Worm (Caenorhabditis elegans) whole organism, L2 larva: ENCODE results near the gene snr-5.

Experiments
- C34F6.9 ChIP-seq: fragments of 150-350 bp; optimal IDR thresholded peaks from 2 replicates; lab custom pipeline; 2014; ENCODE audit warnings: missing biosample characterization, missing genetic modification characterization
- F13H6.1 ChIP-seq: sonication (generic microtip); optimal IDR thresholded peaks from 2 replicates; lab custom pipeline; 2016; ENCODE audit warnings: missing genetic modification characterization, missing compliant biosample characterization
- R02D3.7 ChIP-seq: fragments of 150-350 bp; optimal IDR thresholded peaks from 2 replicates; lab custom pipeline; 2014; ENCODE audit warnings: missing biosample characterization, missing genetic modification characterization
- Y55F3AM.14 ChIP-seq: fragments of 200-800 bp; sonication (Bioruptor generic); optimal IDR thresholded peaks from 2 replicates; lab custom pipeline; 2018; ENCODE audit warnings: mild to moderate bottlenecking, missing genetic modification characterization, missing compliant biosample characterization
- ZK546.5 ChIP-seq: sonication (generic microtip); optimal IDR thresholded peaks from 2 replicates; lab custom pipeline; 2017; ENCODE audit warnings: missing biosample characterization, missing genetic modification characterization
- alr-1 ChIP-seq: fragments of 150-350 bp; optimal IDR thresholded peaks from 2 replicates; lab custom pipeline; 2014; ENCODE audit warnings: missing biosample characterization, missing genetic modification characterization
- aly-2 ChIP-seq: fragments of 150-350 bp; optimal IDR thresholded peaks from 2 replicates; lab custom pipeline; 2014; ENCODE audit warnings: missing biosample characterization, missing genetic modification characterization
- blmp-1 ChIP-seq: sonication (generic microtip); optimal IDR thresholded peaks from 2 replicates; lab custom pipeline; 2017; ENCODE audit warnings: missing genetic modification characterization, mild to moderate bottlenecking, missing compliant biosample characterization, antibody characterized with exemption, moderate library complexity; ENCODE audit not compliant: insufficient read depth
- ceh-16 ChIP-seq: fragments of 150-350 bp; optimal IDR thresholded peaks from 2 replicates; lab custom pipeline; 2014; ENCODE audit warnings: missing biosample characterization, missing genetic modification characterization
- ceh-82 ChIP-seq: fragments of 150-350 bp; optimal IDR thresholded peaks from 2 replicates; lab custom pipeline; 2014; ENCODE audit warnings: missing biosample characterization, missing genetic modification characterization
- crh-2 ChIP-seq: sonication (generic microtip); optimal IDR thresholded peaks from 2 replicates; lab custom pipeline; 2017; ENCODE audit warnings: missing biosample characterization, missing genetic modification characterization
- dmd-4 ChIP-seq: sonication (generic microtip); optimal IDR thresholded peaks from 2 replicates; lab custom pipeline; 2017; ENCODE audit warnings: missing biosample characterization, missing genetic modification characterization
- egl-27 ChIP-seq: sonication (generic microtip); optimal IDR thresholded peaks from 3 replicates; lab custom pipeline; 2017; ENCODE audit warnings: missing biosample characterization, missing genetic modification reagents, missing genetic modification characterization
- elt-1 ChIP-seq: fragments of 150-350 bp; optimal IDR thresholded peaks from 2 replicates; lab custom pipeline; 2014; ENCODE audit warnings: missing biosample characterization, missing genetic modification characterization
- fos-1 ChIP-seq: fragments of 150-350 bp; optimal IDR thresholded peaks from 2 replicates; lab custom pipeline; 2014; ENCODE audit warnings: missing biosample characterization, missing genetic modification characterization
- gmeb-1 ChIP-seq: fragments of 150-350 bp; optimal IDR thresholded peaks from 2 replicates; lab custom pipeline; 2014; ENCODE audit warnings: missing biosample characterization, missing genetic modification characterization
- lin-11 ChIP-seq: fragments of 150-350 bp; sonication (generic microtip); optimal IDR thresholded peaks from 2 replicates; lab custom pipeline; 2014; ENCODE audit warnings: missing biosample characterization, missing genetic modification characterization, inconsistent platforms, mixed read lengths
- lin-13 ChIP-seq: fragments of 150-350 bp; optimal IDR thresholded peaks from 2 replicates; lab custom pipeline; 2014; ENCODE audit warnings: missing biosample characterization, missing genetic modification reagents, missing genetic modification characterization
- lin-39 ChIP-seq: fragments of 150-350 bp; optimal IDR thresholded peaks from 2 replicates; lab custom pipeline; 2014; ENCODE audit warnings: missing biosample characterization, missing genetic modification reagents, missing genetic modification characterization
- lsy-2 ChIP-seq, 2 experiments: fragments of 150-350 bp in 1 of 2; sonication (generic microtip) in 1 of 2; optimal IDR thresholded peaks; 2 replicates each; lab custom pipeline; 2014 to 2017; ENCODE audit warnings: missing biosample characterization in 2 of 2, missing genetic modification characterization in 2 of 2
- mab-5 ChIP-seq: fragments of 150-350 bp; optimal IDR thresholded peaks from 2 replicates; lab custom pipeline; 2014; ENCODE audit warnings: missing biosample characterization, missing genetic modification characterization
- mdl-1 ChIP-seq, 2 experiments: fragments of 150-350 bp in 1 of 2; sonication (generic microtip) in 1 of 2; optimal IDR thresholded peaks; 2 replicates each; lab custom pipeline; 2017; ENCODE audit warnings: missing biosample characterization in 2 of 2, missing genetic modification characterization in 2 of 2
- nhr-10 ChIP-seq: sonication (generic microtip); optimal IDR thresholded peaks from 2 replicates; lab custom pipeline; 2017; ENCODE audit warnings: missing biosample characterization, missing genetic modification characterization
- nhr-11 ChIP-seq: fragments of 150-350 bp; optimal IDR thresholded peaks from 2 replicates; lab custom pipeline; 2014; ENCODE audit warnings: missing biosample characterization, missing genetic modification characterization
- nhr-129 ChIP-seq: fragments of 150-350 bp; optimal IDR thresholded peaks from 2 replicates; lab custom pipeline; 2014; ENCODE audit warnings: missing biosample characterization, missing genetic modification characterization
- nhr-21 ChIP-seq: fragments of 150-350 bp; optimal IDR thresholded peaks from 2 replicates; lab custom pipeline; 2014; ENCODE audit warnings: missing biosample characterization, missing genetic modification characterization
- nhr-237 ChIP-seq: fragments of 150-350 bp; optimal IDR thresholded peaks from 2 replicates; lab custom pipeline; 2014; ENCODE audit warnings: missing biosample characterization, missing genetic modification characterization
- nhr-25 ChIP-seq: fragments of 150-350 bp; sonication (generic microtip); optimal IDR thresholded peaks from 3 replicates; lab custom pipeline; 2014; ENCODE audit warnings: missing biosample characterization, missing genetic modification characterization
- nhr-6 ChIP-seq: fragments of 150-350 bp; optimal IDR thresholded peaks from 2 replicates; lab custom pipeline; 2014; ENCODE audit warnings: missing biosample characterization, missing genetic modification characterization
- nhr-77 ChIP-seq: fragments of 150-350 bp; optimal IDR thresholded peaks from 2 replicates; lab custom pipeline; 2014; ENCODE audit warnings: missing biosample characterization, missing genetic modification characterization
- peb-1 ChIP-seq: fragments of 150-350 bp; optimal IDR thresholded peaks from 2 replicates; lab custom pipeline; 2014; ENCODE audit warnings: missing biosample characterization, missing genetic modification characterization
- sem-4 ChIP-seq: fragments of 150-350 bp; optimal IDR thresholded peaks from 2 replicates; lab custom pipeline; 2014; ENCODE audit warnings: missing biosample characterization, missing genetic modification reagents, missing genetic modification characterization
- skn-1 ChIP-seq: sonication (generic microtip); optimal IDR thresholded peaks from 2 replicates; lab custom pipeline; 2017; ENCODE audit warnings: missing biosample characterization, missing genetic modification characterization
- sma-3 ChIP-seq: sonication (generic microtip); optimal IDR thresholded peaks from 2 replicates; lab custom pipeline; 2016; ENCODE audit warnings: missing genetic modification reagents, missing genetic modification characterization, missing compliant biosample characterization
- sma-9 ChIP-seq, 2 experiments: fragments of 150-350 bp in 1 of 2; sonication (generic microtip) in 1 of 2; optimal IDR thresholded peaks; 2 replicates each; lab custom pipeline; 2014 to 2016; ENCODE audit warnings: missing genetic modification characterization in 2 of 2, mild to moderate bottlenecking in 1 of 2, missing biosample characterization in 1 of 2, missing compliant biosample characterization in 1 of 2, missing genetic modification reagents in 1 of 2, moderate library complexity in 1 of 2
- snpc-4 ChIP-seq: fragments of 150-350 bp; optimal IDR thresholded peaks from 2 replicates; lab custom pipeline; 2014; ENCODE audit warnings: missing biosample characterization, missing genetic modification characterization
- unc-39 ChIP-seq: fragments of 150-350 bp; optimal IDR thresholded peaks from 2 replicates; lab custom pipeline; 2014; ENCODE audit warnings: missing biosample characterization, missing genetic modification characterization
- unc-55 ChIP-seq: fragments of 150-350 bp; sonication (generic microtip); optimal IDR thresholded peaks from 3 replicates; lab custom pipeline; 2014; ENCODE audit warnings: missing biosample characterization, missing genetic modification reagents, missing genetic modification characterization
- unc-62 ChIP-seq: fragments of 150-350 bp; optimal IDR thresholded peaks from 2 replicates; lab custom pipeline; 2014; ENCODE audit warnings: missing biosample characterization, missing genetic modification reagents, missing genetic modification characterization
- zag-1 ChIP-seq: fragments of 150-350 bp; optimal IDR thresholded peaks from 2 replicates; lab custom pipeline; 2014; ENCODE audit warnings: missing biosample characterization, missing genetic modification characterization
- ztf-1 ChIP-seq: fragments of 200-800 bp; sonication (Bioruptor generic); conservative IDR thresholded peaks from 2 replicates; pipeline ENCODE4 v1.3.6; 2022; ENCODE audit warnings: missing genetic modification characterization, missing compliant biosample characterization
- ztf-11 ChIP-seq: sonication (generic microtip); optimal IDR thresholded peaks from 2 replicates; lab custom pipeline; 2017; ENCODE audit warnings: missing biosample characterization, missing genetic modification characterization
- ztf-4 ChIP-seq: fragments of 150-350 bp; optimal IDR thresholded peaks from 2 replicates; lab custom pipeline; 2014; ENCODE audit warnings: missing biosample characterization, missing genetic modification characterization

snr-5 gene

ce11 chrIII:7882900-7883299 is 21.0 kb downstream of the snr-5 start, which contains the start of gene ZK688.9:
TSS of gene ZK688.9 (minus strand) at chrIII:7883000.
- no peak for TF ChIP-seq lsy-2 (tag; optimal IDR thresholded peaks at IDR 0.05; lab: Kevin White, UChicago)
- no peak for TF ChIP-seq F13H6.1 (tag; lab: Kevin White, UChicago)
- TF ChIP-seq C34F6.9 (tag; lab: Kevin White, UChicago): no peak
- no peak for TF ChIP-seq nhr-11 (tag; lab: Kevin White, UChicago)
- TF ChIP-seq nhr-77: no peak
- no peak for TF ChIP-seq nhr-25 (tag; lab: Kevin White, UChicago)
- TF ChIP-seq ztf-1 (GFP tag; lab: Robert Waterston, UW): no peak
- TF ChIP-seq elt-1 (tag; lab: Kevin White, UChicago): no peak
- no peak for TF ChIP-seq sma-9 (GFP tag; optimal IDR thresholded peaks at IDR 0.05; lab: Kevin White, UChicago)
- TF ChIP-seq sma-9 (tag; optimal IDR thresholded peaks at IDR 0.05; lab: Kevin White, UChicago): no peak
- no peak for TF ChIP-seq lin-13 (GFP tag; lab: Kevin White, UChicago)
- no peak for TF ChIP-seq unc-62
- TF ChIP-seq R02D3.7 (tag; lab: Kevin White, UChicago): no peak
- TF ChIP-seq Y55F3AM.14 (GFP tag; lab: Kevin White, UChicago): no peak
- no peak for TF ChIP-seq sem-4
- no peak for TF ChIP-seq sma-3 (GFP tag; lab: Kevin White, UChicago)
- TF ChIP-seq egl-27 (tag; lab: Kevin White, UChicago): no peak

ce11 chrIII:7884863-7885262 is 23.0 kb downstream of the snr-5 start, which contains the start of gene ZK688.11:
TSS of gene ZK688.11 (minus strand) at chrIII:7884963.
- TF ChIP-seq nhr-129: no peak
- no peak for TF ChIP-seq ztf-4 (tag; lab: Kevin White, UChicago)
- TF ChIP-seq mab-5 (tag; lab: Kevin White, UChicago): no peak
- no peak for TF ChIP-seq aly-2 (tag; lab: Kevin White, UChicago)
- TF ChIP-seq skn-1 (tag; lab: Kevin White, UChicago): no peak

ce11 chrIII:7889036-7889435 is 27.2 kb downstream of the snr-5 start:
- no peak for TF ChIP-seq nhr-10 (tag; lab: Kevin White, UChicago)
- no peak for TF ChIP-seq mdl-1 (tag; optimal IDR thresholded peaks at IDR 0.05; lab: Kevin White, UChicago)
- TF ChIP-seq nhr-237: no peak
- TF ChIP-seq ztf-11 (tag; lab: Kevin White, UChicago): no peak
- no peak for TF ChIP-seq gmeb-1 (tag; lab: Kevin White, UChicago)
- TF ChIP-seq Y55F3AM.14 (GFP tag; lab: Kevin White, UChicago): no peak
- TF ChIP-seq peb-1 (tag; lab: Kevin White, UChicago): no peak

- TF ChIP-seq unc-55 (GFP tag; lab: Kevin White, UChicago) (peak; percentile 78), ztf-4 (tag; lab: Kevin White, UChicago) (peak; percentile 18), sma-9 (GFP tag; optimal IDR thresholded peaks at IDR 0.05; lab: Kevin White, UChicago) (peak; percentile 84), sma-9 (tag; optimal IDR thresholded peaks at IDR 0.05; lab: Kevin White, UChicago) (no peak), ceh-82 (tag; lab: Kevin White, UChicago) (no peak), crh-2 (tag; lab: Kevin White, UChicago) (peak; percentile 85), skn-1 (tag; lab: Kevin White, UChicago) (no peak), dmd-4 (tag; lab: Kevin White, UChicago) (no peak), gmeb-1 (tag; lab: Kevin White, UChicago) (peak; percentile 65), sma-3 (GFP tag; lab: Kevin White, UChicago) (peak; percentile 70), unc-62 (no peak), lin-13 (GFP tag; lab: Kevin White, UChicago) (peak; percentile 34), aly-2 (tag; lab: Kevin White, UChicago) (no peak), mab-5 (tag; lab: Kevin White, UChicago) (no peak), snpc-4 (tag; lab: Kevin White, UChicago) (peak; percentile 47), zag-1 (peak; percentile 16), elt-1 (tag; lab: Kevin White, UChicago) (no peak), ceh-16 (tag; lab: Kevin White, UChicago) (no peak), nhr-6 (no peak), peb-1 (tag; lab: Kevin White, UChicago) (no peak), fos-1 (tag; lab: Kevin White, UChicago) (peak; percentile 93), alr-1 (no peak), lin-39 (tag; lab: Kevin White, UChicago) (no peak), nhr-237 (no peak), ZK546.5 (tag; lab: Kevin White, UChicago) (no peak), unc-39 (tag; lab: Kevin White, UChicago) (no peak), ztf-1 (GFP tag; lab: Robert Waterston, UW) (no peak), blmp-1 (peak; percentile 87), egl-27 (tag; lab: Kevin White, UChicago) (peak; percentile 37), nhr-21 (tag; lab: Kevin White, UChicago) (peak; percentile 77), nhr-11 (tag; lab: Kevin White, UChicago) (no peak), lin-11 (tag; lab: Kevin White, UChicago) (no peak), sem-4 (peak; percentile 67), Y55F3AM.14 (GFP tag; lab: Kevin White, UChicago) (no peak), mdl-1 (tag; optimal IDR thresholded peaks at IDR 0.05; lab: Kevin White, UChicago) (peak; percentile 52 to 80), nhr-25 (tag; lab: Kevin White, UChicago) (peak; percentile 88)
Observed at ce11 chrIII:7891573-7892306, 29.9 kb downstream of the snr-5 start, which contains the start of the genes ZK688.5 and fahd-1. TSS of gene ZK688.5 (minus strand) at chrIII:7891623. TSS of gene fahd-1 (plus strand) at chrIII:7892256.
